Worm (Caenorhabditis elegans) whole organism, L1 larva: ENCODE measurements around the gene ZK287.1.
A peak's percentile ranks its signal among the peaks of the same experiment; 100 is the strongest.

Experiments used
- C16A3.4 ChIP-seq: fragments of 150-350 bp; optimal IDR thresholded peaks from 2 replicates; lab custom pipeline; 2014; ENCODE audit warnings: missing biosample characterization, missing genetic modification characterization
- aha-1 ChIP-seq: fragments of 150-350 bp; optimal IDR thresholded peaks from 2 replicates; lab custom pipeline; 2014; ENCODE audit warnings: missing biosample characterization, missing genetic modification characterization
- alr-1 ChIP-seq: fragments of 200-800 bp; sonication (Bioruptor generic); optimal IDR thresholded peaks from 2 replicates; lab custom pipeline; 2018; ENCODE audit warnings: borderline replicate concordance, mild to moderate bottlenecking, missing genetic modification characterization, missing compliant biosample characterization
- aly-2 ChIP-seq: fragments of 150-350 bp; optimal IDR thresholded peaks from 2 replicates; lab custom pipeline; 2014; ENCODE audit warnings: missing biosample characterization, missing genetic modification characterization
- blmp-1 ChIP-seq: fragments of 150-350 bp; optimal IDR thresholded peaks from 2 replicates; lab custom pipeline; 2014; ENCODE audit warnings: missing biosample characterization, missing genetic modification characterization
- ceh-63 ChIP-seq: fragments of 200-800 bp; sonication (Bioruptor generic); optimal IDR thresholded peaks from 2 replicates; lab custom pipeline; 2018; ENCODE audit warnings: mild to moderate bottlenecking, missing genetic modification characterization, missing compliant biosample characterization
- ceh-8 ChIP-seq: fragments of 200-800 bp; sonication (Bioruptor generic); optimal IDR thresholded peaks from 2 replicates; lab custom pipeline; 2018; ENCODE audit warnings: mild to moderate bottlenecking, missing genetic modification characterization, moderate library complexity, missing compliant biosample characterization
- ceh-82 ChIP-seq, 3 experiments: fragments of 150-350 bp in 1 of 3; sonication (generic microtip) in 2 of 3; optimal IDR thresholded peaks; 2 replicates each; lab custom pipeline; 2014 to 2017; ENCODE audit warnings: missing biosample characterization in 3 of 3, missing genetic modification characterization in 3 of 3
- ceh-90 ChIP-seq: sonication (generic microtip); optimal IDR thresholded peaks from 2 replicates; lab custom pipeline; 2016; ENCODE audit warnings: missing genetic modification characterization, missing compliant biosample characterization
- dpl-1 ChIP-seq, 3 experiments: fragments of 150-350 bp in 2 of 3; sonication (generic microtip) in 1 of 3; optimal IDR thresholded peaks; 2 replicates each; lab custom pipeline; 2014 to 2017; ENCODE audit warnings: missing biosample characterization in 3 of 3, missing genetic modification characterization in 3 of 3, missing genetic modification reagents in 3 of 3
- efl-1 ChIP-seq, 4 experiments: fragments of 150-350 bp; optimal IDR thresholded peaks in 3 of 4; peaks in 1 of 4; 1 replicate in 1 of 4; 2 replicates in 3 of 4; lab custom pipeline; 2014; ENCODE audit warnings: missing biosample characterization in 2 of 4, missing genetic modification characterization in 2 of 4, missing genetic modification reagents in 2 of 4
- egl-13 ChIP-seq: sonication (generic microtip); optimal IDR thresholded peaks from 2 replicates; lab custom pipeline; 2016; ENCODE audit warnings: missing genotype, missing genetic modification reagents, missing genetic modification characterization, missing compliant biosample characterization
- elt-2 ChIP-seq: sonication (generic microtip); optimal IDR thresholded peaks from 2 replicates; lab custom pipeline; 2016; ENCODE audit warnings: missing genetic modification characterization, mild to moderate bottlenecking, inconsistent platforms, missing compliant biosample characterization, missing genetic modification reagents
- elt-3 ChIP-seq, 6 experiments: fragments of 150-350 bp in 1 of 6; sonication (generic microtip); optimal IDR thresholded peaks; 2 replicates each; lab custom pipeline; 2017 to 2018; ENCODE audit warnings: missing biosample characterization in 6 of 6, missing genetic modification characterization in 6 of 6, inconsistent platforms in 1 of 6
- fkh-4 ChIP-seq: sonication (generic microtip); optimal IDR thresholded peaks from 2 replicates; lab custom pipeline; 2016; ENCODE audit warnings: missing compliant biosample characterization, missing genetic modification characterization, borderline replicate concordance
- fkh-8 ChIP-seq: sonication (generic microtip); optimal IDR thresholded peaks from 2 replicates; lab custom pipeline; 2016; ENCODE audit warnings: mild to moderate bottlenecking, missing genetic modification characterization, missing compliant biosample characterization
- fos-1 ChIP-seq: fragments of 150-350 bp; optimal IDR thresholded peaks from 2 replicates; lab custom pipeline; 2014; ENCODE audit warnings: missing biosample characterization, missing genetic modification characterization
- hpl-2 ChIP-seq: fragments of 150-350 bp; optimal IDR thresholded peaks from 2 replicates; lab custom pipeline; 2014; ENCODE audit warnings: missing biosample characterization, missing genetic modification reagents, missing genetic modification characterization
- irx-1 ChIP-seq: sonication (generic microtip); optimal IDR thresholded peaks from 2 replicates; lab custom pipeline; 2016; ENCODE audit warnings: missing genetic modification characterization, missing compliant biosample characterization
- isw-1 ChIP-seq: fragments of 200-800 bp; sonication (Bioruptor generic); IDR thresholded peaks from 2 replicates; pipeline ENCODE4 v1.3.6; 2022; ENCODE audit warnings: missing genetic modification characterization, missing compliant biosample characterization
- jun-1 ChIP-seq: fragments of 150-350 bp; optimal IDR thresholded peaks from 2 replicates; lab custom pipeline; 2014; ENCODE audit warnings: missing biosample characterization, missing genetic modification reagents, missing genetic modification characterization
- lin-13 ChIP-seq: fragments of 150-350 bp; optimal IDR thresholded peaks from 2 replicates; lab custom pipeline; 2014; ENCODE audit warnings: missing biosample characterization, missing genetic modification reagents, missing genetic modification characterization
- lin-15B ChIP-seq: fragments of 150-350 bp; sonication (generic microtip); optimal IDR thresholded peaks from 3 replicates; lab custom pipeline; 2014; ENCODE audit warnings: missing biosample characterization, missing genetic modification characterization
- lin-35 ChIP-seq, 2 experiments: fragments of 150-350 bp; optimal IDR thresholded peaks; 2 replicates each; lab custom pipeline; 2014; ENCODE audit warnings: missing biosample characterization in 2 of 2, missing genetic modification characterization in 2 of 2, missing genetic modification reagents in 2 of 2
- lsy-2 ChIP-seq, 2 experiments: fragments of 150-350 bp; optimal IDR thresholded peaks; 2 replicates each; lab custom pipeline; 2014; ENCODE audit warnings: missing biosample characterization in 2 of 2, missing genetic modification characterization in 2 of 2
- nhr-19 ChIP-seq: fragments of 200-800 bp; sonication (Bioruptor generic); conservative IDR thresholded peaks from 2 replicates; pipeline ENCODE4 v1.3.6; 2022; ENCODE audit warnings: missing genetic modification characterization, missing compliant biosample characterization
- nhr-237 ChIP-seq: fragments of 150-350 bp; optimal IDR thresholded peaks from 2 replicates; lab custom pipeline; 2014; ENCODE audit warnings: missing biosample characterization, missing genetic modification characterization
- nhr-28 ChIP-seq: fragments of 150-350 bp; optimal IDR thresholded peaks from 2 replicates; lab custom pipeline; 2014; ENCODE audit warnings: missing biosample characterization, missing genetic modification characterization
- nhr-47 ChIP-seq: sonication (generic microtip); optimal IDR thresholded peaks from 2 replicates; lab custom pipeline; 2016; ENCODE audit warnings: mild to moderate bottlenecking, missing genetic modification characterization, moderate library complexity, missing compliant biosample characterization
- nhr-71 ChIP-seq: sonication (generic microtip); optimal IDR thresholded peaks from 2 replicates; lab custom pipeline; 2016; ENCODE audit warnings: mild to moderate bottlenecking, missing genetic modification characterization, moderate library complexity, missing compliant biosample characterization
- nhr-85 ChIP-seq: sonication (generic microtip); peaks from one replicate; lab custom pipeline; 2016; ENCODE audit warnings: missing genetic modification characterization, inconsistent platforms, missing compliant biosample characterization
- pax-3 ChIP-seq: fragments of 200-800 bp; sonication (Bioruptor generic); optimal IDR thresholded peaks from 2 replicates; lab custom pipeline; 2018; ENCODE audit warnings: mild to moderate bottlenecking, missing genetic modification characterization, moderate library complexity, missing compliant biosample characterization
- skn-1 ChIP-seq: fragments of 150-350 bp; optimal IDR thresholded peaks from 2 replicates; lab custom pipeline; 2014; ENCODE audit warnings: missing biosample characterization, missing genetic modification characterization
- snu-23 ChIP-seq: sonication (generic microtip); optimal IDR thresholded peaks from 2 replicates; lab custom pipeline; 2016; ENCODE audit warnings: missing genetic modification characterization, missing compliant biosample characterization
- sup-37 ChIP-seq: fragments of 200-800 bp; sonication (Bioruptor generic); optimal IDR thresholded peaks from 2 replicates; lab custom pipeline; 2018; ENCODE audit warnings: mild to moderate bottlenecking, missing genetic modification characterization, missing compliant biosample characterization
- swsn-7 ChIP-seq: sonication (generic microtip); optimal IDR thresholded peaks from 2 replicates; lab custom pipeline; 2016; ENCODE audit warnings: missing genetic modification characterization, missing compliant biosample characterization
- tbx-2 ChIP-seq: sonication (generic microtip); optimal IDR thresholded peaks from 2 replicates; lab custom pipeline; 2016; ENCODE audit warnings: missing genetic modification characterization, missing compliant biosample characterization
- tlp-1 ChIP-seq: fragments of 150-350 bp; optimal IDR thresholded peaks from 2 replicates; lab custom pipeline; 2014; ENCODE audit warnings: missing biosample characterization, missing genetic modification characterization
- unc-130 ChIP-seq: fragments of 150-350 bp; optimal IDR thresholded peaks from 2 replicates; lab custom pipeline; 2017; ENCODE audit warnings: missing biosample characterization, missing genetic modification characterization, inconsistent platforms
- zip-4 ChIP-seq: fragments of 200-800 bp; sonication (Bioruptor generic); optimal IDR thresholded peaks from 2 replicates; lab custom pipeline; 2018; ENCODE audit warnings: mild to moderate bottlenecking, missing genetic modification characterization, moderate library complexity, missing compliant biosample characterization
- ztf-4 ChIP-seq: fragments of 150-350 bp; optimal IDR thresholded peaks from 2 replicates; lab custom pipeline; 2014; ENCODE audit warnings: missing biosample characterization, missing genetic modification characterization

The ZK287.1 gene

DNA sequence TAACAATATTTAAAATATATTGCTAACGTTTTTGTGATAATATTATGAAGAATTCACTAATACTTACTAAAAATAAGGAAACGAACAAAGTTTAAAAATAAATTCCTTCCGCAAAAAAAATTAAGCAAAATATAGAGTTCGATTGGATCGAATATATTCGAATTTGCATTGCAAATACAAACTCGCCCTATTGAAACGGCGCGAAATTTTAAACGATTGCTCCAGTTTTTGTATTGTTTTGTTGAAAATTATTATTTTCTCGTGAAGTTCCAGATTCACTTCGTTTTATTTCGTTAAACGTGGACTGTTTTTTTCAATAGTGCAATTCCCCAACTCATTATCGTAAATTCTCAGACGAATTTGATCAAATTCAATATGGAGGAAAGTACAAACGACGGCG is 21.0 kb upstream of the ZK287.1 start, which contains the start of the genes atl-1 and hcp-2:
Gene atl-1 (minus strand): TSS at position 89 of the 400 bp plus-strand sequence.
Gene hcp-2 (plus strand): TSS at position 353 of the 400 bp plus-strand sequence.
- TF ChIP-seq hpl-2 (GFP tag; lab: Kevin White, UChicago) (no peak), egl-13 (no peak), unc-130 (tag; lab: Kevin White, UChicago) (no peak), C16A3.4 (tag; lab: Kevin White, UChicago) (peak; percentile 9), efl-1 (optimal IDR thresholded peaks at IDR 0.05; lab: Kevin White, UChicago) (peak; percentile 69 to 83), efl-1 (GFP tag; optimal IDR thresholded peaks at IDR 0.05 in 1 of 2; lab: Kevin White, UChicago) (peak; percentile 78 to 97), sup-37 (no peak), ceh-82 (tag; optimal IDR thresholded peaks at IDR 0.05; lab: Kevin White, UChicago) (no peak), aly-2 (tag; lab: Kevin White, UChicago) (no peak), ztf-4 (no peak), nhr-71 (tag; lab: Kevin White, UChicago) (no peak), pax-3 (tag; lab: Kevin White, UChicago) (no peak), aha-1 (tag; lab: Kevin White, UChicago) (no peak), irx-1 (no peak), elt-2 (tag; lab: Kevin White, UChicago) (no peak), lin-35 (GFP tag; optimal IDR thresholded peaks at IDR 0.05; lab: Kevin White, UChicago) (peak; percentile 49 to 87), ceh-90 (no peak), alr-1 (no peak), nhr-85 (tag; lab: Kevin White, UChicago) (no peak), ceh-63 (no peak), lsy-2 (tag; optimal IDR thresholded peaks at IDR 0.05; lab: Kevin White, UChicago) (no peak), fos-1 (tag; lab: Kevin White, UChicago) (no peak), skn-1 (no peak), fkh-4 (tag; lab: Kevin White, UChicago) (no peak), tbx-2 (tag; lab: Kevin White, UChicago) (no peak), blmp-1 (tag; lab: Kevin White, UChicago) (no peak), isw-1 (GFP tag; lab: Robert Waterston, UW) (no peak), tlp-1 (no peak), lin-13 (GFP tag; lab: Kevin White, UChicago) (no peak), dpl-1 (GFP tag; optimal IDR thresholded peaks at IDR 0.05; lab: Kevin White, UChicago) (peak; percentile 50 to 82 (median 70)), jun-1 (tag; lab: Kevin White, UChicago) (no peak), elt-3 (tag; optimal IDR thresholded peaks at IDR 0.05; lab: Kevin White, UChicago) (no peak), snu-23 (GFP tag; lab: Kevin White, UChicago) (no peak), swsn-7 (no peak), ceh-8 (GFP tag; lab: Kevin White, UChicago) (no peak), zip-4 (GFP tag; lab: Kevin White, UChicago) (no peak), lin-15B (tag; lab: Kevin White, UChicago) (peak; percentile 11), nhr-19 (GFP tag; lab: Robert Waterston, UW) (no peak)
- TF ChIP-seq, all 84 proteins: peak for 5

- no peak for TF ChIP-seq nhr-237 (tag; lab: Kevin White, UChicago)
- no peak for TF ChIP-seq tbx-2 (tag; lab: Kevin White, UChicago)
- no peak for TF ChIP-seq alr-1
- TF ChIP-seq C16A3.4 (tag; lab: Kevin White, UChicago) = no peak
- TF ChIP-seq efl-1 (optimal IDR thresholded peaks at IDR 0.05; lab: Kevin White, UChicago) = no peak
- no peak for TF ChIP-seq efl-1 (GFP tag; optimal IDR thresholded peaks at IDR 0.05 in 1 of 2; lab: Kevin White, UChicago)
- no peak for TF ChIP-seq nhr-28 (tag; lab: Kevin White, UChicago)
- no peak for TF ChIP-seq fkh-8 (tag; lab: Kevin White, UChicago)
- TF ChIP-seq ceh-8 (GFP tag; lab: Kevin White, UChicago) = no peak
- no peak for TF ChIP-seq nhr-47
- TF ChIP-seq nhr-19 (GFP tag; lab: Robert Waterston, UW) = no peak
- no peak for TF ChIP-seq ceh-82 (tag; optimal IDR thresholded peaks at IDR 0.05; lab: Kevin White, UChicago)
Measured at ce11 chrV:9651294-9651693, 15.2 kb upstream of the ZK287.1 start, which contains the start of gene T06E4.21. TSS of gene T06E4.21 (plus strand) at chrV:9651594.
